Fruit fly (Drosophila melanogaster) whole organism, embryonic: Measurements from ENCODE around the gene CG10063.
A peak's percentile ranks its signal among the peaks of the same experiment; 100 is the strongest.

ENCODE experiments used
- Atf3 ChIP-seq: fragments of 200-800 bp; sonication (Bioruptor generic); optimal IDR thresholded peaks from 3 replicates; lab custom pipeline; 2016; ENCODE audit warnings: missing biosample characterization, missing genetic modification characterization
- CG10654 ChIP-seq: fragments of 200-800 bp; sonication (Bioruptor generic); optimal IDR thresholded peaks from 2 replicates; lab custom pipeline; 2016; ENCODE audit warnings: missing biosample characterization, missing genetic modification characterization
- CG11085 ChIP-seq: fragments of 200-800 bp; sonication (Bioruptor generic); IDR thresholded peaks from 2 replicates; pipeline ENCODE4 v1.3.6; 2022; ENCODE audit warnings: missing biosample characterization, missing genetic modification characterization
- CG11723 ChIP-seq: fragments of 200-800 bp; sonication (Bioruptor generic); optimal IDR thresholded peaks from 2 replicates; lab custom pipeline; 2017; ENCODE audit warnings: missing biosample characterization, mild to moderate bottlenecking, missing genetic modification characterization
- CG13287 ChIP-seq: fragments of 200-800 bp; sonication (Bioruptor generic); IDR thresholded peaks from 2 replicates; pipeline ENCODE4 v1.3.6; 2022; ENCODE audit warnings: missing biosample characterization, missing genetic modification characterization; ENCODE audit not compliant: partially characterized antibody
- CG14667 ChIP-seq: fragments of 200-800 bp; sonication (Bioruptor generic); IDR thresholded peaks from 2 replicates; pipeline ENCODE4 v1.3.6; 2022; ENCODE audit warnings: missing biosample characterization, missing genetic modification characterization
- CG17186 ChIP-seq: fragments of 200-800 bp; sonication (Bioruptor generic); optimal IDR thresholded peaks from 3 replicates; lab custom pipeline; 2017; ENCODE audit warnings: missing biosample characterization, missing genetic modification reagents, missing genetic modification characterization
- CG17361 ChIP-seq: fragments of 200-800 bp; sonication (Bioruptor generic); IDR thresholded peaks from 3 replicates; pipeline ENCODE4 v1.3.6; 2022; ENCODE audit warnings: missing biosample characterization, missing genetic modification characterization
- CG18764 ChIP-seq: fragments of 200-800 bp; sonication (Bioruptor generic); optimal IDR thresholded peaks from 3 replicates; lab custom pipeline; 2016; ENCODE audit warnings: missing biosample characterization, missing genetic modification characterization
- CG2678 ChIP-seq: fragments of 200-800 bp; sonication (Bioruptor generic); optimal IDR thresholded peaks from 3 replicates; lab custom pipeline; 2019; ENCODE audit warnings: missing biosample characterization, mild to moderate bottlenecking, missing genetic modification characterization, moderate library complexity
- CG32532 ChIP-seq: fragments of 200-800 bp; sonication (Bioruptor generic); IDR thresholded peaks from 2 replicates; pipeline ENCODE4 v1.3.6; 2022; ENCODE audit warnings: missing biosample characterization, missing genetic modification characterization
- CG4328 ChIP-seq: fragments of 200-800 bp; sonication (Bioruptor generic); optimal IDR thresholded peaks from 3 replicates; lab custom pipeline; 2017; ENCODE audit warnings: missing biosample characterization, missing genetic modification reagents, missing genetic modification characterization
- CG4707 ChIP-seq: fragments of 200-800 bp; sonication (Bioruptor generic); optimal IDR thresholded peaks from 2 replicates; lab custom pipeline; 2018; ENCODE audit warnings: missing biosample characterization, mild to moderate bottlenecking, missing genetic modification characterization, moderate library complexity
- CG4730 ChIP-seq: fragments of 200-800 bp; sonication (Bioruptor generic); IDR thresholded peaks from 2 replicates; pipeline ENCODE4 v1.3.6; 2022; ENCODE audit warnings: missing biosample characterization, missing genetic modification characterization
- CG7786 ChIP-seq: fragments of 200-800 bp; sonication (Bioruptor generic); optimal IDR thresholded peaks from 2 replicates; lab custom pipeline; 2016; ENCODE audit warnings: missing biosample characterization, missing genetic modification characterization
- CG7963 ChIP-seq: fragments of 200-800 bp; sonication (Bioruptor generic); IDR thresholded peaks from 3 replicates; pipeline ENCODE4 v1.3.6; 2022; ENCODE audit warnings: missing biosample characterization, missing genetic modification characterization; ENCODE audit not compliant: partially characterized antibody
- CG8089 ChIP-seq: fragments of 200-800 bp; sonication (Bioruptor generic); optimal IDR thresholded peaks from 3 replicates; lab custom pipeline; 2016; ENCODE audit warnings: missing biosample characterization, missing genetic modification characterization
- CG8281 ChIP-seq: fragments of 200-800 bp; sonication (Bioruptor generic); optimal IDR thresholded peaks from 2 replicates; lab custom pipeline; 2018; ENCODE audit warnings: missing biosample characterization, mild to moderate bottlenecking, missing genetic modification characterization, moderate library complexity
- CG9876 ChIP-seq: fragments of 200-800 bp; sonication (Bioruptor generic); optimal IDR thresholded peaks from 2 replicates; lab custom pipeline; 2016; ENCODE audit warnings: missing biosample characterization, missing genetic modification characterization
- Camta ChIP-seq: fragments of 200-800 bp; sonication (Bioruptor generic); optimal IDR thresholded peaks from 2 replicates; lab custom pipeline; 2016; ENCODE audit warnings: missing biosample characterization, missing genetic modification characterization
- Dfd ChIP-seq, 2 experiments: fragments of >200 bp; optimal IDR thresholded peaks; 2 replicates each; lab custom pipeline; 2017; ENCODE audit warnings: missing biosample characterization in 2 of 2, missing genetic modification characterization in 2 of 2
- H15 ChIP-seq: fragments of 200-800 bp; sonication (Bioruptor generic); IDR thresholded peaks from 3 replicates; pipeline ENCODE4 v1.3.6; 2022; ENCODE audit warnings: missing biosample characterization, missing genetic modification characterization
- HLHmδ ChIP-seq: fragments of 200-800 bp; sonication (Bioruptor generic); optimal IDR thresholded peaks from 2 replicates; lab custom pipeline; 2018; ENCODE audit warnings: missing biosample characterization, mild to moderate bottlenecking, missing genetic modification characterization, moderate library complexity
- HmgZ ChIP-seq: fragments of 200-800 bp; sonication (Bioruptor generic); optimal IDR thresholded peaks from 2 replicates; lab custom pipeline; 2018; ENCODE audit warnings: missing biosample characterization, mild to moderate bottlenecking, missing genetic modification characterization
- Hmx ChIP-seq: fragments of 200-800 bp; sonication (Bioruptor generic); optimal IDR thresholded peaks from 2 replicates; lab custom pipeline; 2016; ENCODE audit warnings: missing biosample characterization, missing genetic modification characterization
- Hr39 ChIP-seq: fragments of >200 bp; optimal IDR thresholded peaks from 2 replicates; lab custom pipeline; 2017
- MESR4 ChIP-seq: fragments of 200-800 bp; sonication (Bioruptor generic); optimal IDR thresholded peaks from 2 replicates; lab custom pipeline; 2018; ENCODE audit warnings: missing biosample characterization, mild to moderate bottlenecking, missing genetic modification characterization, moderate library complexity
- Nf-YB ChIP-seq: fragments of 200-800 bp; sonication (Bioruptor generic); optimal IDR thresholded peaks from 3 replicates; lab custom pipeline; 2019; ENCODE audit warnings: missing biosample characterization, mild to moderate bottlenecking, missing genetic modification characterization, moderate library complexity
- Ptx1 ChIP-seq: fragments of 200-800 bp; sonication (Bioruptor generic); IDR thresholded peaks from 2 replicates; pipeline ENCODE4 v1.3.6; 2022; ENCODE audit warnings: missing biosample characterization, missing genetic modification characterization
- TFAM ChIP-seq: fragments of 200-800 bp; sonication (Bioruptor generic); optimal IDR thresholded peaks from 2 replicates; lab custom pipeline; 2017; ENCODE audit warnings: missing biosample characterization, missing genetic modification characterization, inconsistent platforms
- Trl ChIP-seq, 3 experiments: fragments of >200 bp in 2 of 3; fragments of 200-800 bp in 1 of 3; sonication (Bioruptor generic) in 1 of 3; optimal IDR thresholded peaks; 2 replicates in 1 of 3; 3 replicates in 2 of 3; lab custom pipeline; 2016 to 2017; ENCODE audit warnings: missing biosample characterization in 1 of 3, missing genetic modification characterization in 1 of 3
- ac ChIP-seq: fragments of 200-800 bp; sonication (Bioruptor generic); optimal IDR thresholded peaks from 3 replicates; lab custom pipeline; 2017; ENCODE audit warnings: missing biosample characterization, mild to moderate bottlenecking, missing genetic modification characterization
- ash1 ChIP-seq: fragments of 200-800 bp; sonication (Bioruptor generic); optimal IDR thresholded peaks from 2 replicates; lab custom pipeline; 2018; ENCODE audit warnings: missing biosample characterization, mild to moderate bottlenecking, missing genetic modification characterization
- bab2 ChIP-seq: fragments of 200-800 bp; sonication (Bioruptor generic); optimal IDR thresholded peaks from 2 replicates; lab custom pipeline; 2016; ENCODE audit warnings: missing biosample characterization, missing genetic modification characterization
- danr ChIP-seq: fragments of 200-800 bp; sonication (Bioruptor generic); IDR thresholded peaks from 2 replicates; pipeline ENCODE4 v1.3.6; 2022; ENCODE audit warnings: missing biosample characterization, missing genetic modification characterization
- dpn ChIP-seq, 2 experiments: fragments of 200-800 bp; sonication (Bioruptor generic); optimal IDR thresholded peaks; 3 replicates each; lab custom pipeline; 2016; ENCODE audit warnings: missing biosample characterization in 2 of 2, missing genetic modification characterization in 2 of 2
- eyg ChIP-seq: fragments of 200-800 bp; sonication (Bioruptor generic); optimal IDR thresholded peaks from 3 replicates; lab custom pipeline; 2016; ENCODE audit warnings: missing biosample characterization, missing genetic modification characterization
- ftz-f1 ChIP-seq: fragments of 200-800 bp; sonication (Bioruptor generic); optimal IDR thresholded peaks from 2 replicates; lab custom pipeline; 2016; ENCODE audit warnings: missing biosample characterization, missing genetic modification characterization
- gsb-n ChIP-seq: fragments of 200-800 bp; sonication (Bioruptor generic); optimal IDR thresholded peaks from 3 replicates; lab custom pipeline; 2018; ENCODE audit warnings: missing biosample characterization, mild to moderate bottlenecking, missing genetic modification characterization
- ham ChIP-seq: fragments of 200-800 bp; sonication (Bioruptor generic); IDR thresholded peaks from 2 replicates; pipeline ENCODE4 v1.3.6; 2022; ENCODE audit warnings: missing biosample characterization, missing genetic modification characterization
- hbn ChIP-seq: fragments of 200-800 bp; sonication (Bioruptor generic); IDR thresholded peaks from 2 replicates; pipeline ENCODE4 v1.3.6; 2022; ENCODE audit warnings: missing biosample characterization, missing genetic modification characterization; ENCODE audit not compliant: partially characterized antibody
- klu ChIP-seq: fragments of 200-800 bp; sonication (Bioruptor generic); IDR thresholded peaks from 2 replicates; pipeline ENCODE4 v1.3.6; 2022; ENCODE audit warnings: missing biosample characterization, missing genetic modification characterization
- lola ChIP-seq, 3 experiments: fragments of >200 bp in 2 of 3; fragments of 200-800 bp in 1 of 3; sonication (Bioruptor generic) in 1 of 3; optimal IDR thresholded peaks; 2 replicates each; lab custom pipeline; 2017 to 2019; ENCODE audit warnings: missing biosample characterization in 3 of 3, missing genetic modification characterization in 3 of 3, mild to moderate bottlenecking in 1 of 3, moderate library complexity in 1 of 3
- phol ChIP-seq: fragments of 200-800 bp; sonication (Bioruptor generic); optimal IDR thresholded peaks from 3 replicates; lab custom pipeline; 2018; ENCODE audit warnings: missing biosample characterization, mild to moderate bottlenecking, missing genetic modification characterization, moderate library complexity
- ranshi ChIP-seq: fragments of 200-800 bp; sonication (Bioruptor generic); IDR thresholded peaks from 2 replicates; pipeline ENCODE4 v1.3.6; 2022; ENCODE audit warnings: missing biosample characterization, missing genetic modification characterization
- repo ChIP-seq: fragments of 200-800 bp; sonication (Bioruptor generic); optimal IDR thresholded peaks from 2 replicates; lab custom pipeline; 2016; ENCODE audit warnings: missing biosample characterization, missing genetic modification characterization
- rib ChIP-seq: fragments of 200-800 bp; sonication (Bioruptor generic); IDR thresholded peaks from 2 replicates; pipeline ENCODE4 v1.3.6; 2022; ENCODE audit warnings: missing biosample characterization, missing genetic modification characterization
- shn ChIP-seq: fragments of 200-800 bp; sonication (Bioruptor generic); optimal IDR thresholded peaks from 3 replicates; lab custom pipeline; 2016; ENCODE audit warnings: missing biosample characterization, missing genetic modification characterization
- sna ChIP-seq: fragments of 200-800 bp; sonication (Bioruptor generic); IDR thresholded peaks from 2 replicates; pipeline ENCODE4 v1.3.6; 2022; ENCODE audit warnings: missing biosample characterization, missing genetic modification characterization; ENCODE audit not compliant: partially characterized antibody
- zfh2 ChIP-seq: fragments of 200-800 bp; sonication (Bioruptor generic); optimal IDR thresholded peaks from 2 replicates; lab custom pipeline; 2016; ENCODE audit warnings: missing biosample characterization, missing genetic modification characterization

Gene CG10063

DNA sequence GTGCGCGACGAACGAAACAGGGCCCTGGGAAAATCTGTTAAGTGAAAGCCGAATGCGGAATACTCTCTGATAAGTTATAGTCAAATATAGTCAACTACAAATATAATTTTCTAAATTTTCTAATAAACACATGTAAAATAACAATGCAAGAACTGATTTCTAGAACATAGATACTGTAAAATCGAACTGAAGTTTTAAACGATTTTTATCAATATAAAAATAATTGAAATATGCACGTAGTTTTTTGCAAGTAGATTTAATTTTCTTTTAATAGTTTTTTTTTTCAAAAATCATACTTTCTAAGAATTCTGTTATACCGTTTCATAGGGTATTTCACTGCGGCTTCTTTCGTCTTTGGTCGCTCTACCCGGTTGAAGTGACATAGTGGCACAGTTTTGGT lies 36.1 kb upstream of the CG10063 start (continued):
- TF ChIP-seq CG13287 (no peak), CG11723 (peak; percentile 66), CG18764 (peak; percentile 70), CG4328 (GFP tag; lab: Kevin White, UChicago) (peak; percentile 78), CG4730 (GFP tag; lab: Robert Waterston, UW) (peak; percentile 59), CG14667 (peak; percentile 43), ash1 (GFP tag; lab: Kevin White, UChicago) (no peak), H15 (peak; percentile 60; the same call in 1 of the 3 replicates), ac (GFP tag; lab: Kevin White, UChicago) (no peak), CG11085 (peak; percentile 35; the same call in 1 of the 2 replicates), Trl (optimal IDR thresholded peaks at IDR 0.05; lab: Kevin White, UChicago) (no peak), Trl (GFP tag; optimal IDR thresholded peaks at IDR 0.05; lab: Kevin White, UChicago) (peak; percentile 3), CG7786 (GFP tag; lab: Kevin White, UChicago) (peak; percentile 20), zfh2 (GFP tag; lab: Kevin White, UChicago) (no peak), Ptx1 (peak; percentile 77), sna (GFP tag; lab: Robert Waterston, UW) (no peak), ftz-f1 (GFP tag; lab: Kevin White, UChicago) (no peak), hbn (no peak), Nf-YB (GFP tag; lab: Kevin White, UChicago) (peak; percentile 77), phol (tag; lab: Kevin White, UChicago) (peak; percentile 96), bab2 (GFP tag; lab: Kevin White, UChicago) (peak; percentile 36), CG9876 (GFP tag; lab: Kevin White, UChicago) (no peak), klu (GFP tag; lab: Robert Waterston, UW) (peak; percentile 71; the same call in 1 of the 2 replicates), ranshi (no peak), Dfd (GFP tag; optimal IDR thresholded peaks at IDR 0.05; lab: Kevin White, UChicago) (no peak), danr (peak; percentile 67), CG8089 (GFP tag; lab: Kevin White, UChicago) (peak; percentile 18), CG32532 (GFP tag; lab: Robert Waterston, UW) (peak; percentile 49; the same call in 1 of the 2 replicates), repo (GFP tag; lab: Kevin White, UChicago) (peak; percentile 30), ham (no peak), Atf3 (GFP tag; lab: Kevin White, UChicago) (no peak), HmgZ (tag; lab: Kevin White, UChicago) (peak; percentile 58), HLHmδ (no peak), shn (GFP tag; lab: Kevin White, UChicago) (no peak), Hr39 (lab: Kevin White, UChicago) (no peak), Camta (peak; percentile 81), CG10654 (GFP tag; lab: Kevin White, UChicago) (peak; percentile 73), CG2678 (tag; lab: Kevin White, UChicago) (peak; percentile 96), lola (GFP tag; optimal IDR thresholded peaks at IDR 0.05; lab: Kevin White, UChicago) (peak in 1 of 3 experiments; percentile 88), CG17361 (peak; percentile 97), CG4707 (no peak), Hmx (GFP tag; lab: Kevin White, UChicago) (peak; percentile 51), gsb-n (tag; lab: Kevin White, UChicago) (peak; percentile 71), rib (no peak), dpn (GFP tag; optimal IDR thresholded peaks at IDR 0.05; lab: Kevin White, UChicago) (peak; percentile 61 to 75), CG8281 (tag; lab: Kevin White, UChicago) (peak; percentile 73), CG17186 (GFP tag; lab: Kevin White, UChicago) (no peak), TFAM (GFP tag; lab: Kevin White, UChicago) (peak; percentile 1), MESR4 (no peak), eyg (GFP tag; lab: Kevin White, UChicago) (peak; percentile 42), CG7963 (no peak)
